Worm (Caenorhabditis elegans): Measurements from ENCODE around the gene C25H3.16.

ce11 chrII:5694798-5695197, 28.7 kb downstream of the C25H3.16 start, which contains the start of gene C25H3.14:
- TF ChIP-seq nhr-90 (tag; optimal IDR thresholded peaks at IDR 0.05; ENCODE audit: poor library complexity), result no peak
- TF ChIP-seq sptf-1 (tag; optimal IDR thresholded peaks at IDR 0.05), result no peak
- no peak for TF ChIP-seq zag-1 (tag; optimal IDR thresholded peaks at IDR 0.05)

Data from whole organism, L1 larva.